Worm (Caenorhabditis elegans): ENCODE results near the gene col-175.

- no peak for TF ChIP-seq him-1 (tag; optimal IDR thresholded peaks at IDR 0.05)
- no peak for TF ChIP-seq W03F9.2 (tag; optimal IDR thresholded peaks at IDR 0.05)
- TF ChIP-seq dao-5 (tag; optimal IDR thresholded peaks at IDR 0.05): no peak
These were observed 40.2 kb upstream of the col-175 start, which contains the start of gene B0416.10 for ce11 chrX:9274574-9274973.
